Worm (Caenorhabditis elegans): ENCODE measurements around the gene R148.7.
A peak's percentile ranks its signal among the peaks of the same experiment; 100 is the strongest.

Gene R148.7

ce11 chrIII:3185232-3185631, 13.0 kb downstream of the R148.7 start:
- TF ChIP-seq egl-27 (tag; optimal IDR thresholded peaks at IDR 0.05): no peak
- no peak for TF ChIP-seq nhr-129 (tag; optimal IDR thresholded peaks at IDR 0.05)
- no peak for TF ChIP-seq nhr-12 (tag; optimal IDR thresholded peaks at IDR 0.05)
- no peak for TF ChIP-seq nhr-6 (tag; optimal IDR thresholded peaks at IDR 0.05)
- no peak for TF ChIP-seq elt-3 (tag; optimal IDR thresholded peaks at IDR 0.05)
- no peak for TF ChIP-seq ama-1 (optimal IDR thresholded peaks at IDR 0.05)
- no peak for TF ChIP-seq sem-4 (tag; optimal IDR thresholded peaks at IDR 0.05)

ce11 chrIII:3183377-3183776, 14.8 kb downstream of the R148.7 start, which contains the start of gene lmtr-5:
Gene lmtr-5 (plus strand): TSS chrIII:3183677.
- TF ChIP-seq crh-2 (tag; optimal IDR thresholded peaks at IDR 0.05) (no peak), nhr-6 (tag; optimal IDR thresholded peaks at IDR 0.05) (no peak), lsy-2 (tag; optimal IDR thresholded peaks at IDR 0.05) (no peak), peb-1 (tag; optimal IDR thresholded peaks at IDR 0.05) (no peak), alr-1 (tag; optimal IDR thresholded peaks at IDR 0.05) (no peak), ztf-11 (tag; optimal IDR thresholded peaks at IDR 0.05) (no peak), lin-11 (tag; optimal IDR thresholded peaks at IDR 0.05) (no peak), dmd-4 (tag; optimal IDR thresholded peaks at IDR 0.05) (no peak), ceh-16 (tag; optimal IDR thresholded peaks at IDR 0.05) (no peak), ztf-1 (GFP tag; conservative IDR thresholded peaks at IDR 0.05) (no peak), unc-39 (tag; optimal IDR thresholded peaks at IDR 0.05) (no peak), nhr-25 (tag; optimal IDR thresholded peaks at IDR 0.05) (no peak), skn-1 (tag; optimal IDR thresholded peaks at IDR 0.05) (no peak)

- TF ChIP-seq elt-1 (tag; optimal IDR thresholded peaks at IDR 0.05) (no peak), crh-2 (tag; optimal IDR thresholded peaks at IDR 0.05) (no peak), nhr-129 (tag; optimal IDR thresholded peaks at IDR 0.05) (no peak), lin-11 (tag; optimal IDR thresholded peaks at IDR 0.05) (no peak), nhr-77 (tag; optimal IDR thresholded peaks at IDR 0.05) (no peak), nhr-6 (tag; optimal IDR thresholded peaks at IDR 0.05) (no peak), skn-1 (tag; optimal IDR thresholded peaks at IDR 0.05) (no peak), peb-1 (tag; optimal IDR thresholded peaks at IDR 0.05) (no peak), lsy-2 (tag; optimal IDR thresholded peaks at IDR 0.05) (no peak), nhr-25 (tag; optimal IDR thresholded peaks at IDR 0.05) (no peak), egl-27 (tag; optimal IDR thresholded peaks at IDR 0.05) (no peak), lin-13 (GFP tag; optimal IDR thresholded peaks at IDR 0.05) (no peak), ztf-11 (tag; optimal IDR thresholded peaks at IDR 0.05) (no peak), unc-62 (GFP tag; optimal IDR thresholded peaks at IDR 0.05) (no peak)
Observed at ce11 chrIII:3179855-3180254, 18.4 kb downstream of the R148.7 start.

ce11 chrIII:3176775-3177174, 21.4 kb downstream of the R148.7 start:
- TF ChIP-seq mdl-1 (tag; optimal IDR thresholded peaks at IDR 0.05): no peak
- no peak for TF ChIP-seq elt-1 (tag; optimal IDR thresholded peaks at IDR 0.05)
- TF ChIP-seq blmp-1 (tag; optimal IDR thresholded peaks at IDR 0.05; ENCODE audit: insufficient read depth): no peak
- TF ChIP-seq ztf-4 (tag; optimal IDR thresholded peaks at IDR 0.05): no peak
- no peak for TF ChIP-seq mab-5 (tag; optimal IDR thresholded peaks at IDR 0.05)
- no peak for TF ChIP-seq nhr-237 (tag; optimal IDR thresholded peaks at IDR 0.05)
- TF ChIP-seq nhr-12 (tag; optimal IDR thresholded peaks at IDR 0.05): no peak
- TF ChIP-seq nhr-21 (tag; optimal IDR thresholded peaks at IDR 0.05): no peak
- TF ChIP-seq lin-13 (GFP tag; optimal IDR thresholded peaks at IDR 0.05): no peak
- TF ChIP-seq lin-11 (tag; optimal IDR thresholded peaks at IDR 0.05): no peak
- TF ChIP-seq Y55F3AM.14 (GFP tag; optimal IDR thresholded peaks at IDR 0.05): no peak
- no peak for TF ChIP-seq aly-2 (tag; optimal IDR thresholded peaks at IDR 0.05)
- TF ChIP-seq dmd-4 (tag; optimal IDR thresholded peaks at IDR 0.05): no peak
- no peak for TF ChIP-seq zag-1 (tag; optimal IDR thresholded peaks at IDR 0.05)
- TF ChIP-seq fos-1 (tag; optimal IDR thresholded peaks at IDR 0.05): no peak
- no peak for TF ChIP-seq snpc-4 (tag; optimal IDR thresholded peaks at IDR 0.05)
- TF ChIP-seq unc-55 (GFP tag; optimal IDR thresholded peaks at IDR 0.05): no peak
- TF ChIP-seq nhr-25 (tag; optimal IDR thresholded peaks at IDR 0.05): no peak

- TF ChIP-seq peb-1 (tag; optimal IDR thresholded peaks at IDR 0.05): no peak
- peak in 1 of 2 experiments; percentile 24 for TF ChIP-seq mdl-1 (tag; optimal IDR thresholded peaks at IDR 0.05)
- TF ChIP-seq ztf-4 (tag; optimal IDR thresholded peaks at IDR 0.05): peak; percentile 19
- peak; percentile 66 for TF ChIP-seq gmeb-1 (tag; optimal IDR thresholded peaks at IDR 0.05)
- peak; percentile 52 for TF ChIP-seq unc-55 (GFP tag; optimal IDR thresholded peaks at IDR 0.05)
- no peak for TF ChIP-seq elt-3 (tag; optimal IDR thresholded peaks at IDR 0.05)
- TF ChIP-seq nhr-23 (tag; optimal IDR thresholded peaks at IDR 0.05): no peak
- TF ChIP-seq sem-4 (tag; optimal IDR thresholded peaks at IDR 0.05): peak; percentile 27
- peak; percentile 61 for TF ChIP-seq lin-13 (GFP tag; optimal IDR thresholded peaks at IDR 0.05)
- no peak for TF ChIP-seq nhr-11 (tag; optimal IDR thresholded peaks at IDR 0.05)
- no peak for TF ChIP-seq mbf-1 (tag; optimal IDR thresholded peaks at IDR 0.05)
- no peak for TF ChIP-seq skn-1 (tag; optimal IDR thresholded peaks at IDR 0.05)
- TF ChIP-seq C34F6.9 (tag; optimal IDR thresholded peaks at IDR 0.05): peak; percentile 21
- no peak for TF ChIP-seq nhr-12 (tag; optimal IDR thresholded peaks at IDR 0.05)
- no peak for TF ChIP-seq nhr-10 (tag; optimal IDR thresholded peaks at IDR 0.05)
- no peak for TF ChIP-seq ztf-11 (tag; optimal IDR thresholded peaks at IDR 0.05)
- peak in 1 of 2 experiments; percentile 59 for TF ChIP-seq lsy-2 (tag; optimal IDR thresholded peaks at IDR 0.05)
- TF ChIP-seq zag-1 (tag; optimal IDR thresholded peaks at IDR 0.05): no peak
- peak; percentile 39 for TF ChIP-seq nhr-129 (tag; optimal IDR thresholded peaks at IDR 0.05)
- peak; percentile 37 for TF ChIP-seq nhr-25 (tag; optimal IDR thresholded peaks at IDR 0.05)
- no peak for TF ChIP-seq Y55F3AM.14 (GFP tag; optimal IDR thresholded peaks at IDR 0.05)
- TF ChIP-seq lin-39 (tag; optimal IDR thresholded peaks at IDR 0.05): no peak
- peak; percentile 36 for TF ChIP-seq lin-11 (tag; optimal IDR thresholded peaks at IDR 0.05)
- peak; percentile 75 for TF ChIP-seq crh-2 (tag; optimal IDR thresholded peaks at IDR 0.05)
- TF ChIP-seq nhr-21 (tag; optimal IDR thresholded peaks at IDR 0.05): peak; percentile 22
Observed at ce11 chrIII:3174985-3175384, 23.2 kb downstream of the R148.7 start, which contains the start of gene R148.3. Gene R148.3 (plus strand): TSS chrIII:3175331.
